Fruit fly (Drosophila melanogaster) S2 (cell line): ENCODE data around the gene CG32119.

Experiments
- CG8478 ChIP-seq: fragments of >200 bp; optimal IDR thresholded peaks from 2 replicates; lab custom pipeline; 2018
- CTCF ChIP-seq, 2 experiments: fragments of >200 bp; optimal IDR thresholded peaks; 2 replicates each; lab custom pipeline; 2018

CG32119 gene

dm6 chr3L:13248602-13249001 is at the start of gene CG32119:
Gene CG32119 (minus strand): TSS chr3L:13248702.
- no peak for TF ChIP-seq CTCF (optimal IDR thresholded peaks at IDR 0.05; lab: Kevin White, UChicago)
- TF ChIP-seq CG8478 (lab: Kevin White, UChicago), result no peak

- no peak for TF ChIP-seq CG8478 (lab: Kevin White, UChicago)
- no peak for TF ChIP-seq CTCF (optimal IDR thresholded peaks at IDR 0.05; lab: Kevin White, UChicago)
These were observed 48.3 kb upstream of the CG32119 start, which contains the start of gene Sfp70A4 for dm6 chr3L:13296760-13297159. Gene Sfp70A4 (minus strand): TSS chr3L:13296860.

dm6 chr3L:13295675-13296074 is 47.2 kb upstream of the CG32119 start:
- TF ChIP-seq CG8478 (lab: Kevin White, UChicago) (no peak), CTCF (optimal IDR thresholded peaks at IDR 0.05; lab: Kevin White, UChicago) (no peak)

dm6 chr3L:13288161-13288560 is 39.7 kb upstream of the CG32119 start:
- TF ChIP-seq CTCF (optimal IDR thresholded peaks at IDR 0.05; lab: Kevin White, UChicago) (no peak), CG8478 (lab: Kevin White, UChicago) (no peak)

- TF ChIP-seq CTCF (optimal IDR thresholded peaks at IDR 0.05; lab: Kevin White, UChicago) (no peak), CG8478 (lab: Kevin White, UChicago) (no peak)
These were observed 38.1 kb upstream of the CG32119 start for dm6 chr3L:13286640-13287039.

- TF ChIP-seq CTCF (optimal IDR thresholded peaks at IDR 0.05; lab: Kevin White, UChicago), result no peak
- no peak for TF ChIP-seq CG8478 (lab: Kevin White, UChicago)
These were observed 35.8 kb upstream of the CG32119 start for dm6 chr3L:13284308-13284707.

- TF ChIP-seq CTCF (optimal IDR thresholded peaks at IDR 0.05; lab: Kevin White, UChicago) (no peak), CG8478 (lab: Kevin White, UChicago) (no peak)
These were observed 33.5 kb upstream of the CG32119 start for dm6 chr3L:13282039-13282438.

dm6 chr3L:13271282-13271681 is 22.8 kb upstream of the CG32119 start:
- TF ChIP-seq CG8478 (lab: Kevin White, UChicago) (no peak), CTCF (optimal IDR thresholded peaks at IDR 0.05; lab: Kevin White, UChicago) (peak; percentile 55 to 77)

dm6 chr3L:13267893-13268292 is 19.4 kb upstream of the CG32119 start:
- no peak for TF ChIP-seq CG8478 (lab: Kevin White, UChicago)
- TF ChIP-seq CTCF (optimal IDR thresholded peaks at IDR 0.05; lab: Kevin White, UChicago), result no peak

dm6 chr3L:13267254-13267653 is 18.8 kb upstream of the CG32119 start:
- no peak for TF ChIP-seq CTCF (optimal IDR thresholded peaks at IDR 0.05; lab: Kevin White, UChicago)
- no peak for TF ChIP-seq CG8478 (lab: Kevin White, UChicago)

- TF ChIP-seq CTCF (optimal IDR thresholded peaks at IDR 0.05; lab: Kevin White, UChicago) (no peak), CG8478 (lab: Kevin White, UChicago) (no peak)
These were observed 17.6 kb upstream of the CG32119 start for dm6 chr3L:13266078-13266477.

- TF ChIP-seq CG8478 (lab: Kevin White, UChicago) (no peak), CTCF (optimal IDR thresholded peaks at IDR 0.05; lab: Kevin White, UChicago) (no peak)
These were observed 15.3 kb upstream of the CG32119 start for dm6 chr3L:13263801-13264200.

- TF ChIP-seq CG8478 (lab: Kevin White, UChicago) (no peak), CTCF (optimal IDR thresholded peaks at IDR 0.05; lab: Kevin White, UChicago) (no peak)
These were observed 13.7 kb upstream of the CG32119 start for dm6 chr3L:13262250-13262649.

- TF ChIP-seq CG8478 (lab: Kevin White, UChicago), result no peak
- TF ChIP-seq CTCF (optimal IDR thresholded peaks at IDR 0.05; lab: Kevin White, UChicago), result no peak
These were observed 12.3 kb upstream of the CG32119 start for dm6 chr3L:13260718-13261318.

dm6 chr3L:13259617-13260016 is 11.1 kb upstream of the CG32119 start:
- TF ChIP-seq CTCF (optimal IDR thresholded peaks at IDR 0.05; lab: Kevin White, UChicago) (no peak), CG8478 (lab: Kevin White, UChicago) (no peak)

dm6 chr3L:13256159-13256558 is 7.7 kb upstream of the CG32119 start:
- TF ChIP-seq CTCF (optimal IDR thresholded peaks at IDR 0.05; lab: Kevin White, UChicago), result no peak
- TF ChIP-seq CG8478 (lab: Kevin White, UChicago), result no peak
